Worm (Caenorhabditis elegans) whole organism, early embryonic: ENCODE data around the gene lgc-24.

Experiments used
- B0310.2 ChIP-seq: sonication (generic microtip); optimal IDR thresholded peaks from 2 replicates; lab custom pipeline; 2016; ENCODE audit warnings: mild to moderate bottlenecking, missing genetic modification characterization, missing compliant biosample characterization
- F13C5.2 ChIP-seq: sonication (generic microtip); optimal IDR thresholded peaks from 2 replicates; lab custom pipeline; 2017; ENCODE audit warnings: mild to moderate bottlenecking, missing genetic modification characterization, inconsistent platforms, missing compliant biosample characterization
- aly-1 ChIP-seq: sonication (generic microtip); optimal IDR thresholded peaks from 2 replicates; lab custom pipeline; 2016; ENCODE audit warnings: missing genetic modification characterization, missing compliant biosample characterization
- ama-1 ChIP-seq: fragments of 150-350 bp; optimal IDR thresholded peaks from 2 replicates; lab custom pipeline; 2014
- ceh-13 ChIP-seq: fragments of 200-800 bp; sonication (Bioruptor generic); optimal IDR thresholded peaks from 2 replicates; lab custom pipeline; 2018; ENCODE audit warnings: mild to moderate bottlenecking, missing genetic modification characterization, missing compliant biosample characterization
- ceh-36 ChIP-seq: sonication (generic microtip); optimal IDR thresholded peaks from 2 replicates; lab custom pipeline; 2016; ENCODE audit warnings: missing genetic modification characterization, inconsistent platforms, missing compliant biosample characterization
- ets-7 ChIP-seq: sonication (generic microtip); optimal IDR thresholded peaks from 2 replicates; lab custom pipeline; 2016; ENCODE audit warnings: missing genotype, missing genetic modification characterization, missing compliant biosample characterization
- flt-1 ChIP-seq: fragments of 200-800 bp; sonication (Bioruptor generic); IDR thresholded peaks from 2 replicates; pipeline ENCODE4 v1.3.6; 2022; ENCODE audit warnings: missing genetic modification characterization, missing compliant biosample characterization
- hmbx-1 ChIP-seq: sonication (generic microtip); optimal IDR thresholded peaks from 2 replicates; lab custom pipeline; 2016; ENCODE audit warnings: mild to moderate bottlenecking, missing genetic modification characterization, missing compliant biosample characterization
- hmg-4 ChIP-seq: fragments of 200-800 bp; sonication (Bioruptor generic); optimal IDR thresholded peaks from 2 replicates; lab custom pipeline; 2018; ENCODE audit warnings: mild to moderate bottlenecking, missing genetic modification characterization, missing compliant biosample characterization
- hnd-1 ChIP-seq: sonication (generic microtip); optimal IDR thresholded peaks from 2 replicates; lab custom pipeline; 2016; ENCODE audit warnings: missing genetic modification characterization, missing compliant biosample characterization
- pes-1 ChIP-seq: fragments of 200-800 bp; sonication (Bioruptor generic); IDR thresholded peaks from 2 replicates; pipeline ENCODE4 v1.3.6; 2022; ENCODE audit warnings: missing genetic modification reagents, missing genetic modification characterization, missing compliant biosample characterization
- scrt-1 ChIP-seq: fragments of 200-800 bp; sonication (Bioruptor generic); IDR thresholded peaks from 2 replicates; pipeline ENCODE4 v1.3.6; 2022; ENCODE audit warnings: missing genetic modification characterization, missing compliant biosample characterization
- sea-1 ChIP-seq: fragments of 200-800 bp; sonication (Bioruptor generic); conservative IDR thresholded peaks from 2 replicates; pipeline ENCODE4 v1.3.6; 2022; ENCODE audit warnings: missing genetic modification characterization, missing compliant biosample characterization
- tbx-11 ChIP-seq: fragments of 200-800 bp; sonication (Bioruptor generic); IDR thresholded peaks from 2 replicates; pipeline ENCODE4 v1.3.6; 2022; ENCODE audit warnings: missing genetic modification characterization, missing compliant biosample characterization
- tbx-37 ChIP-seq: fragments of 200-800 bp; sonication (Bioruptor generic); conservative IDR thresholded peaks from 2 replicates; pipeline ENCODE4 v1.3.6; 2022; ENCODE audit warnings: missing genetic modification reagents, missing genetic modification characterization, missing compliant biosample characterization
- tra-4 ChIP-seq: sonication (generic microtip); optimal IDR thresholded peaks from 2 replicates; lab custom pipeline; 2017; ENCODE audit warnings: missing genetic modification characterization, missing compliant biosample characterization

lgc-24 gene

DNA sequence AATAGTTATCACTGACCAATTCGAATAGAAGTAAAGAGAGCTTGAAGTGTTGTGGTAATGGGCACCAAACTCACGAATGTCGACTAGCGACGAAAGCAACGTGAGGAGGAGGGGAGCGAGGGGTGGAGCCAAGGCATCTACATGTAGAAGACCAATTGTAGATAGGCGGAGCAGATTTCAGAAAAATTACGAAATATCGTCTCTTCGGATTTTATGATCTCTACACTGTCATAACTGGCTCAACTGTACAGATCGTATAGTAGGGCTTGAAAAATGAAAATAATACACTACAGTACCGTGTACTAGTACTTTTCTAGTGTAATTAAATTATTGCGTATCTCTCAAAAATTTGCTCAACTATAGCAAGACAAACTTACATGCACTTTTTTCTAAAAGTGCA is 24.7 kb downstream of the lgc-24 start, which contains the start of gene W03G11.4:
Gene W03G11.4 (minus strand): TSS at position 101 of the 400 bp plus-strand sequence.
- TF ChIP-seq B0310.2 (tag; lab: Kevin White, UChicago) (no peak), hnd-1 (no peak), F13C5.2 (no peak), ceh-13 (GFP tag; lab: Kevin White, UChicago) (no peak), ama-1 (lab: Kevin White, UChicago) (no peak), sea-1 (GFP tag; lab: Robert Waterston, UW) (no peak), flt-1 (GFP tag; lab: Robert Waterston, UW) (no peak), ceh-36 (tag; lab: Kevin White, UChicago) (no peak)

DNA sequence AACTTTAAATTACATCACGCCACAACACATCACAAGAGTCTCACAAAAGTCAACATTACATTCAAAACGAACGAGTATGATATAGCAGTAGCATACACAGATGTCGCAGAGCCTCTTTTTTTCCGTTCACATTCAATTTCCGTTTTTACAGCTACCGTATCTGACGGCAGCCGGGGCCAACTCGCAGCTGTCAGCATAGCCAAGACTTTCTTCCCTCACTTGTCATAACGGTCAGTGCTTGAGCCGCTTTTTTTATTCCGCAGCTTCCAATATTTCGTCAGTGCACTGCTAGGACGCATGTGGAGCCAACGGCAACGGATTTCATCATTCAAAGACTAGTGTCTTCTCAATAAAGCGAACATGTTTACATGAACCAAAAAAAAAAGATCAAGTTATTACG is 25.6 kb downstream of the lgc-24 start:
- TF ChIP-seq ceh-13 (GFP tag; lab: Kevin White, UChicago) (no peak), F13C5.2 (no peak), hmbx-1 (tag; lab: Kevin White, UChicago) (no peak), sea-1 (GFP tag; lab: Robert Waterston, UW) (no peak), hnd-1 (no peak), ets-7 (no peak), ceh-36 (tag; lab: Kevin White, UChicago) (no peak), tbx-37 (GFP tag; lab: Robert Waterston, UW) (no peak), scrt-1 (GFP tag; lab: Robert Waterston, UW) (no peak), hmg-4 (GFP tag; lab: Kevin White, UChicago) (no peak), B0310.2 (tag; lab: Kevin White, UChicago) (no peak), tra-4 (tag; lab: Kevin White, UChicago) (no peak), tbx-11 (no peak)

- TF ChIP-seq pes-1 (no peak), hmg-4 (GFP tag; lab: Kevin White, UChicago) (no peak), F13C5.2 (no peak), scrt-1 (GFP tag; lab: Robert Waterston, UW) (no peak), ceh-13 (GFP tag; lab: Kevin White, UChicago) (no peak), tbx-37 (GFP tag; lab: Robert Waterston, UW) (no peak), hnd-1 (no peak), ets-7 (no peak), tbx-11 (no peak), sea-1 (GFP tag; lab: Robert Waterston, UW) (no peak), ceh-36 (tag; lab: Kevin White, UChicago) (no peak), B0310.2 (tag; lab: Kevin White, UChicago) (no peak)
Measured at ce11 chrX:12095200-12095599, 26.9 kb downstream of the lgc-24 start.

DNA sequence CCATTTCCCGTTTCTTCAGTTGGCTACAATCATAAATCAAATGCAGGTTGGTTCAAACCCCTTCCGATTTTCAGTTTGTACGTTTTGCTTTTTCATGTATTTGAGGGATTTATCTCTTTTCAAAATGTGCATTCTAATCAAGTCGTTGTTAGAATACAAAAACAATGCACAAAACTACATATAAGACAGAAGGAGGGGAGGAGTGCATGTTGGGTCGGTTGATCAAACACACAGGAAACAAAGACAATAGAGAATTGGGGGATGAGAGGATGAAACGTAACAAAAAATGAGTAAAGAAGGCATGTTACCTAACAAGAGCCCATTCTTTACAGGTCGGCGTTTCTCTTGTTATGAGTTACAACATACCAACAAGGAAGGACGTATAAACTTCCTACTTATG is 29.6 kb downstream of the lgc-24 start:
- no peak for TF ChIP-seq scrt-1 (GFP tag; lab: Robert Waterston, UW)
- TF ChIP-seq aly-1 (tag; lab: Kevin White, UChicago) = no peak
- TF ChIP-seq tbx-11 = no peak
- no peak for TF ChIP-seq ceh-36 (tag; lab: Kevin White, UChicago)
- no peak for TF ChIP-seq ets-7

DNA sequence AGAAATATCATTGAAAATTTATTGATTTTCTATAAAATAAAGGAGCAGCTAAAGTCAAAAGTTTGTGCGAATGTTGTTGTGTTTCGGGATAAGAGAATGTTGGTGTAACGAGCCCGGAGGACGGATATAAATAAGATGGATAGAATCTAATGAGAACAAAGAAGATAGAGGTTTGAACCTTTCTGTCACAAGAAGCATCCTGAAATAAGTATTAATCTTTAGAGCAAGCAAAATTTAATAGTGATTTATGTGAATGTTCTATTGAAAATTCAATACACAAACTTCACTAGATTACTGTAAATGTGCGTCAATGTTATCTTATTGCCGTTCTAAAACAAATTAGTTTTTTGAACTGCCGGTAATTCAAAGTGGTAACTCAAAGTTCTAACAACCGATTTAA is 35.4 kb downstream of the lgc-24 start, which contains the start of gene W03G11.3:
Gene W03G11.3 (minus strand): TSS at position 101 of the 400 bp plus-strand sequence.
- no peak for TF ChIP-seq hnd-1
- TF ChIP-seq sea-1 (GFP tag; lab: Robert Waterston, UW) = no peak
- no peak for TF ChIP-seq tbx-11
- no peak for TF ChIP-seq hmg-4 (GFP tag; lab: Kevin White, UChicago)
- no peak for TF ChIP-seq F13C5.2
- TF ChIP-seq tra-4 (tag; lab: Kevin White, UChicago) = no peak
- TF ChIP-seq ets-7 = no peak
- TF ChIP-seq ceh-36 (tag; lab: Kevin White, UChicago) = no peak
- TF ChIP-seq ama-1 (lab: Kevin White, UChicago) = no peak
- TF ChIP-seq hmbx-1 (tag; lab: Kevin White, UChicago) = no peak
- TF ChIP-seq scrt-1 (GFP tag; lab: Robert Waterston, UW) = no peak
- TF ChIP-seq tbx-37 (GFP tag; lab: Robert Waterston, UW) = no peak
- TF ChIP-seq pes-1 = no peak
- TF ChIP-seq ceh-13 (GFP tag; lab: Kevin White, UChicago) = no peak

DNA sequence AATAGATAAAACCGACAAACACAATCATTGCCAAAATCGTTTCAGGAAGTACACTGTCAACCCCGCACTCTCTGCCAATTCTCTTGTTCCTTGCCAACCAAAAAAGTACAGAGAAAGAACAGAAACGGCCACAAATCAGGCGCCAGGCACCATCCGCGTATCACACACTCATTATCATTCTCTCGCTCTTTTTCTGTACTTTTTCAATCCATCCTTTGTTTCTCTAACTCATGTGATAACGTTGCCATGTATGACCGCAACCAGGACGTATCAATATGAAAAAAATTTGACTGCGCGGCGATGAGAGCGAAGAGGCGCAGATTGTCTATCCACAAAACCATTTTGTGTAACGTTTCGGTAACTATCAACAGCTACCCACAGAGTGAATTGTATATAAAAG is 36.3 kb downstream of the lgc-24 start, which contains the start of gene col-181:
Gene col-181 (plus strand): TSS at position 301 of the 400 bp plus-strand sequence.
- TF ChIP-seq tra-4 (tag; lab: Kevin White, UChicago) (no peak), ets-7 (no peak), ceh-13 (GFP tag; lab: Kevin White, UChicago) (no peak), pes-1 (no peak), flt-1 (GFP tag; lab: Robert Waterston, UW) (no peak), ama-1 (lab: Kevin White, UChicago) (no peak), aly-1 (tag; lab: Kevin White, UChicago) (no peak), B0310.2 (tag; lab: Kevin White, UChicago) (no peak), F13C5.2 (no peak), hnd-1 (no peak), sea-1 (GFP tag; lab: Robert Waterston, UW) (no peak), tbx-37 (GFP tag; lab: Robert Waterston, UW) (no peak), scrt-1 (GFP tag; lab: Robert Waterston, UW) (no peak), hmg-4 (GFP tag; lab: Kevin White, UChicago) (no peak), ceh-36 (tag; lab: Kevin White, UChicago) (no peak), hmbx-1 (tag; lab: Kevin White, UChicago) (no peak), tbx-11 (no peak)

ce11 chrX:12105458-12105857 is 37.1 kb downstream of the lgc-24 start:
- TF ChIP-seq hmg-4 (GFP tag; lab: Kevin White, UChicago) = no peak
- TF ChIP-seq ets-7 = no peak
- no peak for TF ChIP-seq flt-1 (GFP tag; lab: Robert Waterston, UW)
- TF ChIP-seq sea-1 (GFP tag; lab: Robert Waterston, UW) = no peak
- TF ChIP-seq aly-1 (tag; lab: Kevin White, UChicago) = no peak
- no peak for TF ChIP-seq hmbx-1 (tag; lab: Kevin White, UChicago)

DNA sequence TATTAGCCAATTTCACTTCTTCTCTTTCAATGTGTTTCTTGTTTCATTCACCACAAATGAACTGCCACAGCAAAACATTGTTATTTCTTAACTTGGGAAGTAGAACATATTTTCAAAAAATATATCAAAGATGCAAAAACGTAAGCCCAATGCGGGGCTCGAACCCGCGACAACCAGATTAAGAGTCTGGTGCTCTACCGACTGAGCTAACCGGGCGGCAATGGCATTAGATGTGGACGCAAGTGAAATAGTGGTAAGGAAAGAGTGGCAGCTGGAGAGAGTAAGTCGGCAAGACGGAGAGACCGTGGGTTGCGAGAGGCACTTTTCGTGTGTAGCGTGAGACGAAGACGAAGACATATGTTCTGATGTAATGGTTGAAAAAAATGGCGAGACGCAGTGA is 37.7 kb downstream of the lgc-24 start:
- peak; percentile 98 for TF ChIP-seq ceh-36 (tag; lab: Kevin White, UChicago)
- TF ChIP-seq ceh-13 (GFP tag; lab: Kevin White, UChicago) = peak; percentile 97
- peak; percentile 97 for TF ChIP-seq aly-1 (tag; lab: Kevin White, UChicago)
- peak; percentile 88 for TF ChIP-seq hmbx-1 (tag; lab: Kevin White, UChicago)
- TF ChIP-seq ama-1 (lab: Kevin White, UChicago) = no peak
- peak; percentile 97 for TF ChIP-seq sea-1 (GFP tag; lab: Robert Waterston, UW)
- peak; percentile 99 for TF ChIP-seq flt-1 (GFP tag; lab: Robert Waterston, UW)
- TF ChIP-seq hnd-1 = peak; percentile 93
- peak; percentile 99 for TF ChIP-seq pes-1
- peak; percentile 99 for TF ChIP-seq F13C5.2
- TF ChIP-seq tra-4 (tag; lab: Kevin White, UChicago) = peak; percentile 86
- TF ChIP-seq tbx-37 (GFP tag; lab: Robert Waterston, UW) = peak; percentile 99
- TF ChIP-seq scrt-1 (GFP tag; lab: Robert Waterston, UW) = peak; percentile 99
- no peak for TF ChIP-seq hmg-4 (GFP tag; lab: Kevin White, UChicago)
- TF ChIP-seq tbx-11 = peak; percentile 99
- TF ChIP-seq B0310.2 (tag; lab: Kevin White, UChicago) = peak; percentile 95
- peak; percentile 94 for TF ChIP-seq ets-7
